Worm (Caenorhabditis elegans): ENCODE results near the gene pepm-1.
"Not testable (repeated sequence)": the region's sequence is repeated elsewhere in the genome, so short reads cannot be mapped to it uniquely, and the experiment has no call there.

pepm-1 gene

ce11 chrV:14296499-14296898, 32.4 kb upstream of the pepm-1 start, which contains the start of gene F14D7.3:
Gene F14D7.3, plus strand, starts transcription at chrV:14296799.
- no peak for TF ChIP-seq ztf-29 (GFP tag; IDR thresholded peaks at IDR 0.05)
- no peak for TF ChIP-seq tab-1 (GFP tag; IDR thresholded peaks at IDR 0.05)

DNA sequence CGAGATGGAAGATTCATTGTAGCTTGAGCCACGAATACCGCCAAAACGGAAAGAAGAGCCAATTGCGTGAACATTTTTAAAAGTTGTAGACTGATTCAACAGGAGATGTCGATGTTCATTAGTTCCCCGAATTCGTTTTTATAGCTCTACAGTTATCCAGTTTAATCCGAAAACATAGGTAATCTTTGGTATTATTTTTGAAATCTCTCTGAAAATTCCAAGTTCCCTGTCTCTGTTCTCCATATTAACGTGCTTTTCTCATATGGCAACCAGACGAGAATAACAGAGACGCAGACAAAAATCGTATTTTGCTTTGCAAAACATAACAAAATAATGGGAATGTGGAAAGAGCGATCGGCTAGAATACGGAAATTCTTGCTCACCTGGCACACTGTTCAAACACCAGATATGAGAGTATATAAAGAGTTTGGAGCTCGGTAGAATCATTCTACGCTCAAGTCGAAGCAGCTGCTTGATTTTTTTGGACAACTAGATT, 29.3 kb upstream of the pepm-1 start, which contains the start of the genes spig-3 and F14D7.12:
Gene spig-3, minus strand, starts transcription at position 101 of the 496 bp plus-strand sequence.
Gene F14D7.12, plus strand, starts transcription at position 446 of the 496 bp plus-strand sequence.
- no peak for TF ChIP-seq tab-1 (GFP tag; IDR thresholded peaks at IDR 0.05)
- no peak for TF ChIP-seq med-1 (GFP tag; optimal IDR thresholded peaks at IDR 0.05; ENCODE audit: insufficient read depth)
- TF ChIP-seq cog-1 (tag; optimal IDR thresholded peaks at IDR 0.05): no peak
- TF ChIP-seq flt-1 (GFP tag; IDR thresholded peaks at IDR 0.05): no peak
- TF ChIP-seq ztf-23 (GFP tag; IDR thresholded peaks at IDR 0.05): no peak
- no peak for TF ChIP-seq ztf-29 (GFP tag; IDR thresholded peaks at IDR 0.05)
- no peak for TF ChIP-seq klf-2 (GFP tag; conservative IDR thresholded peaks at IDR 0.05)
- no peak for TF ChIP-seq T22C8.4 (GFP tag; IDR thresholded peaks at IDR 0.05)
- no peak for TF ChIP-seq ref-1 (GFP tag; conservative IDR thresholded peaks at IDR 0.05)

DNA sequence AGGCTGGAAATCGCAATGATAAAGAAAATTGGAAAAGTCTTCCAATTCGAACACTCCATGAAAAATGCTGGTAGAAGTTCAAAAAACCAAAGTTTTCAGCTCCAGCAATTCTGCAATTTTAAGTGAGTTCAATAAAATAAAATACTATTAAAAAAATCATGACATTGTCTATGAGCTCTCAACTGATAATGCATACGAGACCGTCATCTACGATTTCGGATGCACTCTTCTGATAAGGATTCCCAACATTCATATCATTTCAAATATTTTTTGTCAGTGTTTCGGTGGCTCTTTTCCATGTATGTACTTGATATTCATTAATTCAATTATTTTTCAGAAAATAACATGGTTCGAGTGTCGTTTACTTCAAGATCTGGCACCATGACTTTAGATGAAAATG, 27.8 kb upstream of the pepm-1 start, which contains the start of gene F14D7.6:
Gene F14D7.6, plus strand, starts transcription at position 338 of the 400 bp plus-strand sequence.
- no peak for TF ChIP-seq flt-1 (GFP tag; IDR thresholded peaks at IDR 0.05)
- TF ChIP-seq med-1 (GFP tag; optimal IDR thresholded peaks at IDR 0.05; ENCODE audit: insufficient read depth): no peak
- TF ChIP-seq T22C8.4 (GFP tag; IDR thresholded peaks at IDR 0.05): no peak
- TF ChIP-seq ref-1 (GFP tag; conservative IDR thresholded peaks at IDR 0.05): no peak
- no peak for TF ChIP-seq tab-1 (GFP tag; IDR thresholded peaks at IDR 0.05)
- TF ChIP-seq klf-2 (GFP tag; conservative IDR thresholded peaks at IDR 0.05): no peak
- TF ChIP-seq ztf-29 (GFP tag; IDR thresholded peaks at IDR 0.05): no peak
- no peak for TF ChIP-seq cog-1 (tag; optimal IDR thresholded peaks at IDR 0.05)
- no peak for TF ChIP-seq ztf-23 (GFP tag; IDR thresholded peaks at IDR 0.05)

DNA sequence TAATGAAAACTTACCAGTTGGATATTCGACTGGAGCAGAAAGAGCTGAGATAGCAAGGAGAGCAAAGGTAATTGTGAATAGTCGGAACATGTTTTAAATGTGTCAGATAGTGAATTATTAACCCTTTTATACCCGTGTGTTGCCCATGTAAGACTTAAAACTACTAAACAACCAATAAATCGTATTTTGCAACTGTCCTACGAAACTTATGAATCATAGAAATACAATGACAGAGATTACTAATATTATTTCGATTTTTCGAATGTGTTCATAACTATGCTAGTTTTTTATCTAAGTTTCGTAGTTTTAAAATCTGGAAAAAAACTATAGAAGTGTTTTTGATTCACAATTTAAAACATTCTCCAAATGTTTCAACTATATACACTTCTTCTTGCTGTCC, 22.1 kb upstream of the pepm-1 start, which contains the start of gene spig-4:
Gene spig-4, minus strand, starts transcription at position 101 of the 400 bp plus-strand sequence.
- TF ChIP-seq cog-1 (tag; optimal IDR thresholded peaks at IDR 0.05); med-1 (GFP tag; optimal IDR thresholded peaks at IDR 0.05; ENCODE audit: insufficient read depth); ztf-23 (GFP tag; IDR thresholded peaks at IDR 0.05): not testable (repeated sequence)

DNA sequence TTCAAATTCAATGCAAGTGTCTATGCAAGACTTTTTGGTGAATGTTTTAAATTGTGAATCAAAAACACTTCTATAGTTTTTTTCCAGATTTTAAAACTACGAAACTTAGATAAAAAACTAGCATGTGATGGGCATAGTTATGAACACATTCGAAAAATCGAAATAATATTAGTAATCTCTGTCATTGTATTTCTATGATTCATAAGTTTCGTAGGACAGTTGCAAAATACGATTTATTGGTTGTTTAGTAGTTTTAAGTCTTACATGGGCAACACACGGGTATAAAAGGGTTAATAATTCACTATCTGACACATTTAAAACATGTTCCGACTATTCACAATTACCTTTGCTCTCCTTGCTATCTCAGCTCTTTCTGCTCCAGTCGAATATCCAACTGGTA, 20.7 kb upstream of the pepm-1 start, which contains the start of gene spig-5:
Gene spig-5, plus strand, starts transcription at position 301 of the 400 bp plus-strand sequence.
- not testable (repeated sequence) for TF ChIP-seq T22C8.4, ztf-29, ztf-23 (GFP tag; IDR thresholded peaks at IDR 0.05)

ce11 chrV:14309632-14310031, 19.3 kb upstream of the pepm-1 start, which contains the start of gene F14D7.14:
Gene F14D7.14, plus strand, starts transcription at chrV:14309932.
- not testable (repeated sequence) for TF ChIP-seq ztf-29 (GFP tag; IDR thresholded peaks at IDR 0.05); med-1 (GFP tag; optimal IDR thresholded peaks at IDR 0.05; ENCODE audit: insufficient read depth); ref-1 (GFP tag; conservative IDR thresholded peaks at IDR 0.05)

DNA sequence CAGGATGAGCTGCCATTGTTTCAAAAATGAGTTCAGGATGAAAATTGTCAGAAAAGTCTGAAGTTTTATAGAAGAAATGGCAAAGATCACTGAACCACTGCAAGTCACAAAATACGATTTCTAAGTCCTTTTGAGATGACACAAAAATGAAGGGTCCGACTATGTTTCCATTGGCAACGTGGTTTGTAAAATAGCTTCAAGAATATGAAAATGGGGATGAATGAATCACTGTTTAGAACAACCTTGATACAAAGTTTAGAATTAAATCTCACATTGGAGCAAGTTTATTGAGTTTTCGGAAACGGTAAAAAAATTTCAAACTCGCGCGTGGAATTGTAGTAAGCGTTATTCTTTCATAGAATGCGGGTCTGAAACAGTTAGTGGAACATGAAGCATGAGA, 17.8 kb upstream of the pepm-1 start, which contains the start of gene ddn-3:
Gene ddn-3, minus strand, starts transcription at position 101 of the 400 bp plus-strand sequence.
- TF ChIP-seq klf-2 (GFP tag; conservative IDR thresholded peaks at IDR 0.05): no peak
- no peak for TF ChIP-seq T22C8.4 (GFP tag; IDR thresholded peaks at IDR 0.05)
- TF ChIP-seq cog-1 (tag; optimal IDR thresholded peaks at IDR 0.05): no peak
- no peak for TF ChIP-seq med-1 (GFP tag; optimal IDR thresholded peaks at IDR 0.05; ENCODE audit: insufficient read depth)
- no peak for TF ChIP-seq ztf-29 (GFP tag; IDR thresholded peaks at IDR 0.05)
- TF ChIP-seq ref-1 (GFP tag; conservative IDR thresholded peaks at IDR 0.05): no peak
- TF ChIP-seq flt-1 (GFP tag; IDR thresholded peaks at IDR 0.05): no peak
- TF ChIP-seq tab-1 (GFP tag; IDR thresholded peaks at IDR 0.05): no peak
- no peak for TF ChIP-seq ztf-23 (GFP tag; IDR thresholded peaks at IDR 0.05)

ce11 chrV:14312695-14313094, 16.2 kb upstream of the pepm-1 start, which contains the start of gene F14D7.8:
Gene F14D7.8, minus strand, starts transcription at chrV:14312795.
- no peak for TF ChIP-seq ref-1 (GFP tag; conservative IDR thresholded peaks at IDR 0.05)
- no peak for TF ChIP-seq ztf-23 (GFP tag; IDR thresholded peaks at IDR 0.05)
- TF ChIP-seq cog-1 (tag; optimal IDR thresholded peaks at IDR 0.05): no peak
- no peak for TF ChIP-seq flt-1 (GFP tag; IDR thresholded peaks at IDR 0.05)
- TF ChIP-seq T22C8.4 (GFP tag; IDR thresholded peaks at IDR 0.05): no peak
- no peak for TF ChIP-seq klf-2 (GFP tag; conservative IDR thresholded peaks at IDR 0.05)
- TF ChIP-seq med-1 (GFP tag; optimal IDR thresholded peaks at IDR 0.05; ENCODE audit: insufficient read depth): no peak
- no peak for TF ChIP-seq ztf-29 (GFP tag; IDR thresholded peaks at IDR 0.05)
- TF ChIP-seq tab-1 (GFP tag; IDR thresholded peaks at IDR 0.05): no peak

- TF ChIP-seq ztf-23 (GFP tag; IDR thresholded peaks at IDR 0.05) (no peak), ref-1 (GFP tag; conservative IDR thresholded peaks at IDR 0.05) (no peak), med-1 (GFP tag; optimal IDR thresholded peaks at IDR 0.05; ENCODE audit: insufficient read depth) (no peak), flt-1 (GFP tag; IDR thresholded peaks at IDR 0.05) (no peak), tab-1 (GFP tag; IDR thresholded peaks at IDR 0.05) (no peak), T22C8.4 (GFP tag; IDR thresholded peaks at IDR 0.05) (no peak), cog-1 (tag; optimal IDR thresholded peaks at IDR 0.05) (no peak), klf-2 (GFP tag; conservative IDR thresholded peaks at IDR 0.05) (no peak), ztf-29 (GFP tag; IDR thresholded peaks at IDR 0.05) (no peak)
These were observed 14.7 kb upstream of the pepm-1 start, which contains the start of gene F47B8.1 for ce11 chrV:14314236-14314635. Gene F47B8.1, minus strand, starts transcription at chrV:14314336.

DNA sequence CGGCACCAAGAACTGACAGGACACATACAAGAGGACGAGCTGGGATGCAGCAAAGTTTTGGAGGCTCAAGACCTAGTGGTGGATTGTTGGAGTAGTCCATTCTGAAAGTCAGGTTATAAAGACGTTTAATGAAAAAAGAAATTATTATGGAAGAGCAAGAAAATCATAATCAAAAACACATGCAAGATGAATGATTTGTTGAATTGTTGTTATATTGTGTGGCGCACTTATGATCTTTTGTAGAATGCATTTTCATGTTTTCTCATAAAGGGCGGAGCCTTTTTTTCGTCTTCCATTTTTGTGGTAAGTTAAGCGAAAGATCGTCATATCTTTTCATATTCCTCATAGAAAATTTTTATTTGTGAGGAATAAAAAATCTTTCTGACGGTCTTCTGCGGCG, 12.4 kb upstream of the pepm-1 start, which contains the start of gene F47B8.2:
Gene F47B8.2, minus strand, starts transcription at position 101 of the 400 bp plus-strand sequence.
- no peak for TF ChIP-seq ztf-29 (GFP tag; IDR thresholded peaks at IDR 0.05)
- TF ChIP-seq klf-2 (GFP tag; conservative IDR thresholded peaks at IDR 0.05): no peak
- no peak for TF ChIP-seq med-1 (GFP tag; optimal IDR thresholded peaks at IDR 0.05; ENCODE audit: insufficient read depth)
